Worm (Caenorhabditis elegans): ENCODE data around the gene erh-1.
A peak's percentile ranks its signal among the peaks of the same experiment; 100 is the strongest.

erh-1 gene

ce11 chrV:10535325-10535724 lies 43.6 kb downstream of the erh-1 start:
- TF ChIP-seq ces-1 (GFP tag; optimal IDR thresholded peaks at IDR 0.05) (no peak), mab-5 (tag; optimal IDR thresholded peaks at IDR 0.05) (no peak), elt-1 (tag; optimal IDR thresholded peaks at IDR 0.05; ENCODE audit: borderline replicate concordance, insufficient read depth) (no peak), nhr-76 (tag; optimal IDR thresholded peaks at IDR 0.05) (no peak), mls-2 (tag; optimal IDR thresholded peaks at IDR 0.05) (no peak), sem-2 (GFP tag; optimal IDR thresholded peaks at IDR 0.05) (no peak), ztf-11 (tag; optimal IDR thresholded peaks at IDR 0.05) (no peak), sptf-1 (tag; optimal IDR thresholded peaks at IDR 0.05) (peak; percentile 6)

- no peak for TF ChIP-seq zip-8 (tag; optimal IDR thresholded peaks at IDR 0.05)
- no peak for TF ChIP-seq ceh-43 (GFP tag; optimal IDR thresholded peaks at IDR 0.05)
- TF ChIP-seq nhr-76 (tag; optimal IDR thresholded peaks at IDR 0.05) = no peak
- no peak for TF ChIP-seq ham-2 (GFP tag; optimal IDR thresholded peaks at IDR 0.05)
- TF ChIP-seq pha-4 (tag; optimal IDR thresholded peaks at IDR 0.05) = no peak
- TF ChIP-seq lsy-2 (tag; optimal IDR thresholded peaks at IDR 0.05) = no peak
- no peak for TF ChIP-seq flh-1 (GFP tag; optimal IDR thresholded peaks at IDR 0.05)
- no peak for TF ChIP-seq blmp-1 (tag; optimal IDR thresholded peaks at IDR 0.05)
- TF ChIP-seq unc-39 (tag; optimal IDR thresholded peaks at IDR 0.05) = no peak
These were observed 46.2 kb downstream of the erh-1 start, which contains the start of gene txt-10 for ce11 chrV:10532725-10533124. Gene txt-10, minus strand, starts transcription at chrV:10532825.

DNA sequence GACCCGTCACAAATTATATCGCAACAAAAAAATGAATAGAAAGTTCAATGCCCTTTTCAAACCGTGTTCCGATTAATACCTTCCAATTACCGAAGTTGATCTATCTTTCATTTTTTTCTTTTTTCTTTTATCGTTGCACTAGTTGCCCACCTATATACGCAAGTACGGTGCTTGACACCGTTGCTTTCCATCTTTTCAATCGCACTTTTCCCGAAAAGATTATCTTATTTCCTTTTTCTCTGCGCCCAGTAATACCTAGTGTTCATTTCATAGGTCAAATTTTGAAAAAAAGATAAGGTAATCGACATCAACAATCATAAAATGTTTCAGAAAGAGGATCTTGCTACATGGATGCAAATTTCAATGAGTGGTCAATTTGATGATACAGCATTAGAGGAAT lies 49.3 kb downstream of the erh-1 start:
- TF ChIP-seq nhr-237 (tag; optimal IDR thresholded peaks at IDR 0.05) = no peak
- no peak for TF ChIP-seq nhr-12 (tag; optimal IDR thresholded peaks at IDR 0.05)
- TF ChIP-seq tbx-8 (GFP tag; optimal IDR thresholded peaks at IDR 0.05) = no peak
- no peak for TF ChIP-seq mep-1 (tag; optimal IDR thresholded peaks at IDR 0.05)

DNA sequence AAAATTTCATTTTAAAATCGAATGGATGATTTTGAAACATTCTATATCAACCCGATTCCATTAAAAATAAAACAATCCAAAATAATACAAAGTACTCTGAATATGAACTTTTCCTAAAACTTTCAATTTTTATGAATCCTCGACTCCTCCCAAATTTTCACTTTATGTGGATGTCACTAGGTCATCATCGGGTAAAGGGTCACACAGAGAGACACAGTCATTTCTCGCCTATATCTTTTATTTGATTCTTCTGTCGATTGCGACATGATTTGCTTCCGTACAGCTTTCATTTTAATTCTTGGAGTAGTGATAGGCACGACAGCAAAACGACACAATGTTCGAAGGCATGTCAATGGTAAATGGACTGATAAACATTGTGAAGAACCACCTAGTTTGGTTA lies 50.4 kb downstream of the erh-1 start, which contains the start of gene F25D1.3:
Gene F25D1.3, plus strand, starts transcription at position 225 of the 400 bp plus-strand sequence.
- TF ChIP-seq lin-32 (GFP tag; optimal IDR thresholded peaks at IDR 0.05) (no peak), elt-1 (tag; optimal IDR thresholded peaks at IDR 0.05; ENCODE audit: borderline replicate concordance, insufficient read depth) (no peak), elt-3 (tag; optimal IDR thresholded peaks at IDR 0.05) (no peak), nhr-28 (tag; optimal IDR thresholded peaks at IDR 0.05) (no peak), pha-4 (tag; optimal IDR thresholded peaks at IDR 0.05) (no peak), tbx-8 (GFP tag; optimal IDR thresholded peaks at IDR 0.05) (no peak), hlh-1 (tag; optimal IDR thresholded peaks at IDR 0.05) (no peak), nhr-12 (tag; optimal IDR thresholded peaks at IDR 0.05) (no peak), nhr-2 (tag; optimal IDR thresholded peaks at IDR 0.05) (no peak), blmp-1 (tag; optimal IDR thresholded peaks at IDR 0.05) (no peak), cnd-1 (tag; optimal IDR thresholded peaks at IDR 0.05) (no peak), drap-1 (GFP tag; optimal IDR thresholded peaks at IDR 0.05) (no peak), nhr-237 (tag; optimal IDR thresholded peaks at IDR 0.05) (no peak), mep-1 (tag; optimal IDR thresholded peaks at IDR 0.05) (no peak), sptf-1 (tag; optimal IDR thresholded peaks at IDR 0.05) (no peak), sem-2 (GFP tag; optimal IDR thresholded peaks at IDR 0.05) (no peak), ztf-11 (tag; optimal IDR thresholded peaks at IDR 0.05) (no peak)
